Worm (Caenorhabditis elegans): Measurements from ENCODE around the gene F55H2.8.

ce11 chrIII:9559381-9559881, 45.8 kb downstream of the F55H2.8 start, which contains the start of gene C48B4.7:
- no peak for TF ChIP-seq scrt-1 (GFP tag; IDR thresholded peaks at IDR 0.05)
- TF ChIP-seq tra-4 (tag; optimal IDR thresholded peaks at IDR 0.05): no peak
- TF ChIP-seq ama-1 (optimal IDR thresholded peaks at IDR 0.05): no peak
- no peak for TF ChIP-seq aly-1 (tag; optimal IDR thresholded peaks at IDR 0.05)
- no peak for TF ChIP-seq flt-1 (GFP tag; IDR thresholded peaks at IDR 0.05)
- no peak for TF ChIP-seq pes-1 (GFP tag; IDR thresholded peaks at IDR 0.05)
- no peak for TF ChIP-seq F13C5.2 (tag; optimal IDR thresholded peaks at IDR 0.05)
- no peak for TF ChIP-seq sea-1 (GFP tag; conservative IDR thresholded peaks at IDR 0.05)
- TF ChIP-seq B0310.2 (tag; optimal IDR thresholded peaks at IDR 0.05): no peak
- no peak for TF ChIP-seq hmbx-1 (tag; optimal IDR thresholded peaks at IDR 0.05)
- TF ChIP-seq hnd-1 (tag; optimal IDR thresholded peaks at IDR 0.05): no peak

Data from whole organism, early embryonic.